Worm (Caenorhabditis elegans) whole organism, L4 larva: Measurements from ENCODE around the gene pch-2.
A peak's percentile ranks its signal among the peaks of the same experiment; 100 is the strongest.

Source experiments
- D1046.2 ChIP-seq: fragments of 200-800 bp; sonication (Bioruptor generic); IDR thresholded peaks from 2 replicates; pipeline ENCODE4 v1.3.6; 2022; ENCODE audit warnings: missing genetic modification characterization, missing compliant biosample characterization
- R02D3.7 ChIP-seq: fragments of 150-350 bp; sonication (generic microtip); optimal IDR thresholded peaks from 3 replicates; lab custom pipeline; 2014; ENCODE audit warnings: missing biosample characterization, missing genetic modification characterization
- T20F7.1 ChIP-seq: fragments of 200-800 bp; sonication (Bioruptor generic); optimal IDR thresholded peaks from 2 replicates; lab custom pipeline; 2018; ENCODE audit warnings: mild to moderate bottlenecking, missing genetic modification characterization, missing compliant biosample characterization
- T26A8.4 ChIP-seq: fragments of 200-800 bp; sonication (Bioruptor generic); IDR thresholded peaks from 2 replicates; pipeline ENCODE4 v1.3.6; 2022; ENCODE audit warnings: missing genetic modification characterization, missing compliant biosample characterization
- Y48G9A.11 ChIP-seq: fragments of 200-800 bp; sonication (Bioruptor generic); IDR thresholded peaks from 2 replicates; pipeline ENCODE4 v1.3.6; 2022; ENCODE audit warnings: missing genetic modification reagents, missing genetic modification characterization, missing compliant biosample characterization
- ZK337.2 ChIP-seq: fragments of 200-800 bp; sonication (Bioruptor generic); IDR thresholded peaks from 2 replicates; pipeline ENCODE4 v1.3.6; 2022; ENCODE audit warnings: missing genetic modification reagents, missing genetic modification characterization, missing compliant biosample characterization
- ZK546.5 ChIP-seq, 2 experiments: sonication (generic microtip); optimal IDR thresholded peaks; 2 replicates each; lab custom pipeline; 2017; ENCODE audit warnings: missing biosample characterization in 2 of 2, missing genetic modification characterization in 2 of 2
- aly-2 ChIP-seq: sonication (generic microtip); optimal IDR thresholded peaks from 2 replicates; lab custom pipeline; 2018; ENCODE audit warnings: missing biosample characterization, missing genetic modification characterization
- arid-1 ChIP-seq: fragments of 200-800 bp; sonication (Bioruptor generic); conservative IDR thresholded peaks from 2 replicates; pipeline ENCODE4 v1.3.6; 2022; ENCODE audit warnings: missing genetic modification reagents, missing genetic modification characterization, missing compliant biosample characterization
- ceh-32 ChIP-seq: sonication (generic microtip); optimal IDR thresholded peaks from 2 replicates; lab custom pipeline; 2016; ENCODE audit warnings: mild to moderate bottlenecking, missing genetic modification characterization, missing compliant biosample characterization; ENCODE audit not compliant: poor library complexity
- daf-12 ChIP-seq: fragments of 150-350 bp; optimal IDR thresholded peaks from 2 replicates; lab custom pipeline; 2014; ENCODE audit warnings: missing biosample characterization, missing genetic modification reagents, missing genetic modification characterization
- daf-16 ChIP-seq, 3 experiments: sonication (generic microtip); optimal IDR thresholded peaks; 2 replicates each; lab custom pipeline; 2016 to 2017; ENCODE audit warnings: missing genetic modification characterization in 3 of 3, missing genetic modification reagents in 3 of 3, mild to moderate bottlenecking in 2 of 3, missing compliant biosample characterization in 2 of 3, missing biosample characterization in 1 of 3, moderate library complexity in 1 of 3
- daf-19 ChIP-seq: fragments of 200-800 bp; sonication (Bioruptor generic); conservative IDR thresholded peaks from 2 replicates; pipeline ENCODE4 v1.3.6; 2022; ENCODE audit warnings: missing genetic modification characterization, missing compliant biosample characterization
- dmd-6 ChIP-seq: fragments of 200-800 bp; sonication (Bioruptor generic); IDR thresholded peaks from 2 replicates; pipeline ENCODE4 v1.3.6; 2022; ENCODE audit warnings: missing genetic modification reagents, missing genetic modification characterization, missing compliant biosample characterization
- dpl-1 ChIP-seq: fragments of 150-350 bp; optimal IDR thresholded peaks from 2 replicates; lab custom pipeline; 2014; ENCODE audit warnings: missing biosample characterization, missing genetic modification reagents, missing genetic modification characterization
- fkh-10 ChIP-seq: fragments of 150-350 bp; optimal IDR thresholded peaks from 2 replicates; lab custom pipeline; 2014; ENCODE audit warnings: missing biosample characterization, missing genetic modification reagents, missing genetic modification characterization
- fos-1 ChIP-seq: fragments of 150-350 bp; optimal IDR thresholded peaks from 2 replicates; lab custom pipeline; 2014; ENCODE audit warnings: missing biosample characterization, missing genetic modification characterization
- hlh-30 ChIP-seq: sonication (generic microtip); optimal IDR thresholded peaks from 2 replicates; lab custom pipeline; 2017; ENCODE audit warnings: antibody characterized with exemption, mild to moderate bottlenecking, missing genetic modification characterization, missing compliant biosample characterization; ENCODE audit not compliant: insufficient read depth
- hmg-1.1 ChIP-seq: fragments of 200-800 bp; sonication (Bioruptor generic); IDR thresholded peaks from 2 replicates; pipeline ENCODE4 v1.3.6; 2022; ENCODE audit warnings: missing genetic modification reagents, missing genetic modification characterization, missing compliant biosample characterization
- jun-1 ChIP-seq: fragments of 150-350 bp; optimal IDR thresholded peaks from 2 replicates; lab custom pipeline; 2014; ENCODE audit warnings: missing biosample characterization, missing genetic modification reagents, missing genetic modification characterization
- lin-13 ChIP-seq: fragments of 150-350 bp; optimal IDR thresholded peaks from 2 replicates; lab custom pipeline; 2014; ENCODE audit warnings: missing biosample characterization, missing genetic modification reagents, missing genetic modification characterization
- lin-15B ChIP-seq: fragments of 150-350 bp; sonication (generic microtip); optimal IDR thresholded peaks from 3 replicates; lab custom pipeline; 2014; ENCODE audit warnings: missing biosample characterization, missing genetic modification characterization
- lin-29 ChIP-seq: fragments of 200-800 bp; sonication (Bioruptor generic); IDR thresholded peaks from 2 replicates; pipeline ENCODE4 v1.3.6; 2022; ENCODE audit warnings: missing genetic modification reagents, missing genetic modification characterization, missing compliant biosample characterization
- lin-39 ChIP-seq: fragments of 150-350 bp; optimal IDR thresholded peaks from 2 replicates; lab custom pipeline; 2014; ENCODE audit warnings: missing biosample characterization, missing genetic modification reagents, missing genetic modification characterization
- lir-3 ChIP-seq: sonication (generic microtip); optimal IDR thresholded peaks from 2 replicates; lab custom pipeline; 2016; ENCODE audit warnings: mild to moderate bottlenecking, missing genetic modification characterization, missing compliant biosample characterization
- madf-5 ChIP-seq, 2 experiments: fragments of 200-800 bp; sonication (Bioruptor generic); IDR thresholded peaks; 2 replicates each; pipeline ENCODE4 v1.3.6; 2022; ENCODE audit warnings: missing compliant biosample characterization in 2 of 2, missing genetic modification characterization in 2 of 2
- madf-9 ChIP-seq: fragments of 200-800 bp; sonication (Bioruptor generic); conservative IDR thresholded peaks from 2 replicates; pipeline ENCODE4 v1.3.6; 2022; ENCODE audit warnings: missing genetic modification reagents, missing genetic modification characterization, missing compliant biosample characterization
- mdl-1 ChIP-seq, 2 experiments: fragments of 150-350 bp in 1 of 2; sonication (generic microtip) in 1 of 2; optimal IDR thresholded peaks; 2 replicates each; lab custom pipeline; 2014 to 2017; ENCODE audit warnings: missing biosample characterization in 2 of 2, missing genetic modification characterization in 2 of 2
- mep-1 ChIP-seq: fragments of 150-350 bp; sonication (generic microtip); optimal IDR thresholded peaks from 3 replicates; lab custom pipeline; 2014; ENCODE audit warnings: missing biosample characterization, missing genetic modification characterization
- mes-2 ChIP-seq: sonication (generic microtip); optimal IDR thresholded peaks from 2 replicates; lab custom pipeline; 2016; ENCODE audit warnings: missing genotype, mild to moderate bottlenecking, missing genetic modification characterization, missing compliant biosample characterization; ENCODE audit not compliant: poor library complexity, severe bottlenecking
- nhr-10 ChIP-seq: fragments of 150-350 bp; optimal IDR thresholded peaks from 2 replicates; lab custom pipeline; 2014; ENCODE audit warnings: missing biosample characterization, missing genetic modification characterization
- nhr-102 ChIP-seq: sonication (generic microtip); optimal IDR thresholded peaks from 2 replicates; lab custom pipeline; 2016; ENCODE audit warnings: mild to moderate bottlenecking, missing genetic modification characterization, moderate library complexity, missing compliant biosample characterization
- nhr-111 ChIP-seq: fragments of 200-800 bp; sonication (Bioruptor generic); optimal IDR thresholded peaks from 2 replicates; lab custom pipeline; 2018; ENCODE audit warnings: mild to moderate bottlenecking, missing genetic modification characterization, missing compliant biosample characterization
- nhr-237 ChIP-seq: sonication (generic microtip); optimal IDR thresholded peaks from 2 replicates; lab custom pipeline; 2017; ENCODE audit warnings: missing biosample characterization, missing genetic modification characterization
- nhr-28 ChIP-seq: fragments of 150-350 bp; optimal IDR thresholded peaks from 2 replicates; lab custom pipeline; 2014; ENCODE audit warnings: missing biosample characterization, missing genetic modification characterization
- nhr-76 ChIP-seq: fragments of 150-350 bp; optimal IDR thresholded peaks from 2 replicates; lab custom pipeline; 2014; ENCODE audit warnings: missing biosample characterization, missing genetic modification characterization
- pqm-1 ChIP-seq: sonication (generic microtip); optimal IDR thresholded peaks from 2 replicates; lab custom pipeline; 2017; ENCODE audit warnings: missing biosample characterization, missing genetic modification characterization
- sdz-12 ChIP-seq: fragments of 200-800 bp; sonication (Bioruptor generic); optimal IDR thresholded peaks from 2 replicates; lab custom pipeline; 2018; ENCODE audit warnings: mild to moderate bottlenecking, missing genetic modification characterization, missing compliant biosample characterization
- skn-1 ChIP-seq: fragments of 150-350 bp; optimal IDR thresholded peaks from 2 replicates; lab custom pipeline; 2014; ENCODE audit warnings: missing biosample characterization, missing genetic modification characterization
- snpc-1.2 ChIP-seq: fragments of 200-800 bp; sonication (Bioruptor generic); IDR thresholded peaks from 2 replicates; pipeline ENCODE4 v1.3.6; 2022; ENCODE audit warnings: missing genetic modification reagents, missing genetic modification characterization, missing compliant biosample characterization
- snpc-4 ChIP-seq: fragments of 150-350 bp; optimal IDR thresholded peaks from 2 replicates; lab custom pipeline; 2014; ENCODE audit warnings: missing biosample characterization, missing genetic modification characterization
- spr-1 ChIP-seq: sonication (generic microtip); optimal IDR thresholded peaks from 2 replicates; lab custom pipeline; 2016; ENCODE audit warnings: mild to moderate bottlenecking, missing genetic modification characterization, missing compliant biosample characterization
- spr-3 ChIP-seq: fragments of 200-800 bp; sonication (Bioruptor generic); optimal IDR thresholded peaks from 2 replicates; lab custom pipeline; 2018; ENCODE audit warnings: mild to moderate bottlenecking, missing genetic modification characterization, missing compliant biosample characterization
- tag-97 ChIP-seq: fragments of 200-800 bp; sonication (Bioruptor generic); IDR thresholded peaks from 2 replicates; pipeline ENCODE4 v1.3.6; 2022; ENCODE audit warnings: missing genetic modification characterization, missing compliant biosample characterization
- unc-130 ChIP-seq: sonication (generic microtip); optimal IDR thresholded peaks from 2 replicates; lab custom pipeline; 2016; ENCODE audit warnings: missing genetic modification reagents, missing genetic modification characterization, missing compliant biosample characterization
- unc-39 ChIP-seq: sonication (generic microtip); optimal IDR thresholded peaks from 2 replicates; lab custom pipeline; 2017; ENCODE audit warnings: missing biosample characterization, missing genetic modification characterization
- unc-62 ChIP-seq, 3 experiments: fragments of 150-350 bp in 1 of 3; sonication (generic microtip); optimal IDR thresholded peaks in 2 of 3; peaks in 1 of 3; 1 replicate in 1 of 3; 2 replicates in 2 of 3; lab custom pipeline; 2014 to 2017; ENCODE audit warnings: missing biosample characterization in 3 of 3, missing genetic modification characterization in 3 of 3, missing genetic modification reagents in 3 of 3, missing genotype in 1 of 3
- zag-1 ChIP-seq: fragments of 150-350 bp; optimal IDR thresholded peaks from 2 replicates; lab custom pipeline; 2014; ENCODE audit warnings: missing biosample characterization, missing genetic modification characterization
- zfp-2 ChIP-seq: sonication (generic microtip); optimal IDR thresholded peaks from 2 replicates; lab custom pipeline; 2016; ENCODE audit warnings: mild to moderate bottlenecking, missing genetic modification characterization, missing compliant biosample characterization
- zfp-3 ChIP-seq: fragments of 200-800 bp; sonication (Bioruptor generic); conservative IDR thresholded peaks from 2 replicates; pipeline ENCODE4 v1.3.6; 2022; ENCODE audit warnings: missing genetic modification reagents, missing genetic modification characterization, missing compliant biosample characterization
- zip-11 ChIP-seq: fragments of 200-800 bp; sonication (Bioruptor generic); IDR thresholded peaks from 2 replicates; pipeline ENCODE4 v1.3.6; 2022; ENCODE audit warnings: missing genetic modification characterization, missing compliant biosample characterization
- zip-2 ChIP-seq: fragments of 150-350 bp; optimal IDR thresholded peaks from 2 replicates; lab custom pipeline; 2014; ENCODE audit warnings: missing biosample characterization, missing genetic modification characterization

pch-2 gene

ce11 chrII:8157991-8158390, at the start of gene pch-2:
pch-2 (plus strand) TSS chrII:8158349.
- TF ChIP-seq daf-12 (tag; lab: Kevin White, UChicago) = no peak
- no peak for TF ChIP-seq Y48G9A.11
- peak; percentile 72 for TF ChIP-seq T20F7.1 (GFP tag; lab: Kevin White, UChicago)
- no peak for TF ChIP-seq lin-39 (tag; lab: Kevin White, UChicago)
- TF ChIP-seq nhr-102 = no peak
- TF ChIP-seq zfp-3 (GFP tag; lab: Robert Waterston, UW) = no peak
- TF ChIP-seq nhr-76 (tag; lab: Kevin White, UChicago) = no peak
- TF ChIP-seq spr-1 (tag; lab: Kevin White, UChicago) = no peak
- TF ChIP-seq arid-1 (GFP tag; lab: Robert Waterston, UW) = no peak
- no peak for TF ChIP-seq snpc-1.2 (GFP tag; lab: Robert Waterston, UW)
- TF ChIP-seq hmg-1.1 (GFP tag; lab: Robert Waterston, UW) = no peak
- no peak for TF ChIP-seq lin-15B (tag; lab: Kevin White, UChicago)
- peak; percentile 66 for TF ChIP-seq mes-2
- TF ChIP-seq sdz-12 (GFP tag; lab: Kevin White, UChicago) = no peak
- no peak for TF ChIP-seq nhr-237
- TF ChIP-seq lin-29 (GFP tag; lab: Robert Waterston, UW) = no peak
- TF ChIP-seq unc-62 (GFP tag; optimal IDR thresholded peaks at IDR 0.05 in 1 of 2; lab: Kevin White, UChicago) = no peak
- TF ChIP-seq unc-62 (tag; optimal IDR thresholded peaks at IDR 0.05; lab: Kevin White, UChicago) = no peak
- no peak for TF ChIP-seq fos-1
- TF ChIP-seq madf-9 (GFP tag; lab: Robert Waterston, UW) = no peak
- TF ChIP-seq lin-13 = no peak
- TF ChIP-seq D1046.2 = no peak
- TF ChIP-seq madf-5 (GFP tag; IDR thresholded peaks at IDR 0.05; lab: Robert Waterston, UW) = no peak
- no peak for TF ChIP-seq tag-97 (GFP tag; lab: Robert Waterston, UW)
- no peak for TF ChIP-seq hlh-30 (tag; lab: Kevin White, UChicago)
- peak; percentile 1 for TF ChIP-seq unc-130 (GFP tag; lab: Kevin White, UChicago)
- no peak for TF ChIP-seq dmd-6
- TF ChIP-seq mep-1 (tag; lab: Kevin White, UChicago) = no peak
- no peak for TF ChIP-seq nhr-10
- no peak for TF ChIP-seq zip-2
- no peak for TF ChIP-seq T26A8.4
- no peak for TF ChIP-seq ZK546.5 (tag; optimal IDR thresholded peaks at IDR 0.05; lab: Kevin White, UChicago)
- no peak for TF ChIP-seq spr-3 (GFP tag; lab: Kevin White, UChicago)
- TF ChIP-seq pqm-1 (tag; lab: Kevin White, UChicago) = no peak
- no peak for TF ChIP-seq aly-2 (tag; lab: Kevin White, UChicago)
- no peak for TF ChIP-seq zip-11 (GFP tag; lab: Robert Waterston, UW)
- TF ChIP-seq lir-3 = no peak
- peak; percentile 20 for TF ChIP-seq nhr-28
- no peak for TF ChIP-seq ZK337.2 (GFP tag; lab: Robert Waterston, UW)
- TF ChIP-seq zag-1 = no peak
- TF ChIP-seq snpc-4 = no peak
- TF ChIP-seq ceh-32 (tag; lab: Kevin White, UChicago) = no peak
- no peak for TF ChIP-seq skn-1 (tag; lab: Kevin White, UChicago)
- TF ChIP-seq zfp-2 (tag; lab: Kevin White, UChicago) = no peak
- no peak for TF ChIP-seq jun-1 (tag; lab: Kevin White, UChicago)
- TF ChIP-seq fkh-10 (GFP tag; lab: Kevin White, UChicago) = no peak
- TF ChIP-seq R02D3.7 = no peak
- no peak for TF ChIP-seq mdl-1 (tag; optimal IDR thresholded peaks at IDR 0.05; lab: Kevin White, UChicago)
- TF ChIP-seq dpl-1 (GFP tag; lab: Kevin White, UChicago) = peak; percentile 89
- no peak for TF ChIP-seq unc-39 (tag; lab: Kevin White, UChicago)
- no peak for TF ChIP-seq daf-19 (GFP tag; lab: Robert Waterston, UW)
- no peak for TF ChIP-seq daf-16 (GFP tag; optimal IDR thresholded peaks at IDR 0.05; lab: Kevin White, UChicago)
- TF ChIP-seq daf-16 (tag; optimal IDR thresholded peaks at IDR 0.05; lab: Kevin White, UChicago) = no peak
- no peak for TF ChIP-seq nhr-111 (GFP tag; lab: Kevin White, UChicago)
